Fruit fly (Drosophila melanogaster) whole organism, embryonic: ENCODE data around the gene CG31710.
A peak's percentile ranks its signal among the peaks of the same experiment; 100 is the strongest.

Source experiments
- CG10209 ChIP-seq: fragments of 200-800 bp; sonication (Bioruptor generic); optimal IDR thresholded peaks from 3 replicates; lab custom pipeline; 2017; ENCODE audit warnings: missing biosample characterization, mild to moderate bottlenecking, missing genetic modification characterization, missing genetic modification reagents
- CG10431 ChIP-seq: fragments of 200-800 bp; sonication (Bioruptor generic); optimal IDR thresholded peaks from 3 replicates; lab custom pipeline; 2018; ENCODE audit warnings: missing biosample characterization, mild to moderate bottlenecking, missing genetic modification characterization
- CG10543 ChIP-seq: fragments of 200-800 bp; sonication (Bioruptor generic); optimal IDR thresholded peaks from 3 replicates; lab custom pipeline; 2017; ENCODE audit warnings: missing biosample characterization, mild to moderate bottlenecking, missing genetic modification characterization, moderate library complexity
- CG11560 ChIP-seq: fragments of 200-800 bp; sonication (Bioruptor generic); IDR thresholded peaks from 3 replicates; pipeline ENCODE4 v1.3.6; 2022; ENCODE audit warnings: missing biosample characterization, missing genetic modification characterization
- CG13296 ChIP-seq: fragments of 200-800 bp; sonication (Bioruptor generic); optimal IDR thresholded peaks from 3 replicates; lab custom pipeline; 2018; ENCODE audit warnings: missing biosample characterization, mild to moderate bottlenecking, missing genetic modification characterization
- CG13624 ChIP-seq: fragments of 200-800 bp; sonication (Bioruptor generic); optimal IDR thresholded peaks from 2 replicates; lab custom pipeline; 2016; ENCODE audit warnings: missing biosample characterization, missing genetic modification characterization
- CG14965 ChIP-seq: fragments of 200-800 bp; sonication (Bioruptor generic); optimal IDR thresholded peaks from 2 replicates; lab custom pipeline; 2016; ENCODE audit warnings: missing biosample characterization, missing genetic modification characterization, borderline replicate concordance
- CG15269 ChIP-seq: fragments of 200-800 bp; sonication (Bioruptor generic); optimal IDR thresholded peaks from 2 replicates; lab custom pipeline; 2018; ENCODE audit warnings: missing biosample characterization, mild to moderate bottlenecking, missing genetic modification characterization, moderate library complexity
- CG15696 ChIP-seq: fragments of 200-800 bp; sonication (Bioruptor generic); optimal IDR thresholded peaks from 2 replicates; lab custom pipeline; 2019; ENCODE audit warnings: missing biosample characterization, mild to moderate bottlenecking, missing genetic modification characterization, moderate library complexity
- CG16779 ChIP-seq: fragments of 200-800 bp; sonication (Bioruptor generic); IDR thresholded peaks from 2 replicates; pipeline ENCODE4 v1.3.6; 2022; ENCODE audit warnings: missing biosample characterization, missing genetic modification characterization
- CG16813 ChIP-seq: fragments of 200-800 bp; sonication (Bioruptor generic); IDR thresholded peaks from 3 replicates; pipeline ENCODE4 v1.3.6; 2022; ENCODE audit warnings: missing biosample characterization, missing genetic modification characterization; ENCODE audit not compliant: partially characterized antibody
- CG17612 ChIP-seq: fragments of 200-800 bp; sonication (Bioruptor generic); IDR thresholded peaks from 2 replicates; pipeline ENCODE4 v1.3.6; 2022; ENCODE audit warnings: missing biosample characterization, missing genetic modification characterization
- CG18011 ChIP-seq: fragments of 200-800 bp; sonication (Bioruptor generic); optimal IDR thresholded peaks from 2 replicates; lab custom pipeline; 2017; ENCODE audit warnings: missing biosample characterization, missing genetic modification characterization, mild to moderate bottlenecking, moderate library complexity, missing genotype
- CG2889 ChIP-seq: fragments of 200-800 bp; sonication (Bioruptor generic); IDR thresholded peaks from 3 replicates; pipeline ENCODE4 v1.3.6; 2022; ENCODE audit warnings: missing biosample characterization, missing genetic modification characterization
- CG3995 ChIP-seq: fragments of 200-800 bp; sonication (Bioruptor generic); optimal IDR thresholded peaks from 3 replicates; lab custom pipeline; 2016; ENCODE audit warnings: missing biosample characterization, missing genetic modification characterization
- CG4854 ChIP-seq: fragments of 200-800 bp; sonication (Bioruptor generic); optimal IDR thresholded peaks from 2 replicates; lab custom pipeline; 2016; ENCODE audit warnings: missing biosample characterization, missing genetic modification characterization, inconsistent platforms
- CG8478 ChIP-seq: fragments of >200 bp; optimal IDR thresholded peaks from 2 replicates; lab custom pipeline; 2018
- Dbx ChIP-seq: fragments of 200-800 bp; sonication (Bioruptor generic); IDR thresholded peaks from 3 replicates; pipeline ENCODE4 v1.3.6; 2022; ENCODE audit warnings: missing biosample characterization, missing genetic modification characterization
- E2f1 ChIP-seq: fragments of 200-800 bp; sonication (Bioruptor generic); IDR thresholded peaks from 2 replicates; pipeline ENCODE4 v1.3.6; 2022; ENCODE audit warnings: missing biosample characterization, missing genetic modification characterization
- Fer3 ChIP-seq: fragments of 200-800 bp; sonication (Bioruptor generic); optimal IDR thresholded peaks from 2 replicates; lab custom pipeline; 2018; ENCODE audit warnings: missing biosample characterization, mild to moderate bottlenecking, missing genetic modification characterization, moderate library complexity
- GATAe ChIP-seq: fragments of 200-800 bp; sonication (Bioruptor generic); conservative IDR thresholded peaks from 2 replicates; pipeline ENCODE4 v1.3.6; 2022; ENCODE audit warnings: missing biosample characterization, missing genetic modification characterization
- Mrtf ChIP-seq: fragments of 200-800 bp; sonication (Bioruptor generic); IDR thresholded peaks from 3 replicates; pipeline ENCODE4 v1.3.6; 2022; ENCODE audit warnings: missing biosample characterization, missing genetic modification characterization
- Myb ChIP-seq: fragments of 200-800 bp; sonication (Bioruptor generic); optimal IDR thresholded peaks from 2 replicates; lab custom pipeline; 2016; ENCODE audit warnings: missing biosample characterization, missing genetic modification characterization
- NK7.1 ChIP-seq: fragments of 200-800 bp; sonication (Bioruptor generic); optimal IDR thresholded peaks from 3 replicates; lab custom pipeline; 2016; ENCODE audit warnings: missing biosample characterization, missing genetic modification characterization
- Nf-YB ChIP-seq: fragments of 200-800 bp; sonication (Bioruptor generic); optimal IDR thresholded peaks from 3 replicates; lab custom pipeline; 2019; ENCODE audit warnings: missing biosample characterization, mild to moderate bottlenecking, missing genetic modification characterization, moderate library complexity
- Optix ChIP-seq: fragments of 200-800 bp; sonication (Bioruptor generic); IDR thresholded peaks from 3 replicates; pipeline ENCODE4 v1.3.6; 2022; ENCODE audit warnings: missing biosample characterization, missing genetic modification characterization
- Rfx ChIP-seq: fragments of 200-800 bp; sonication (Bioruptor generic); IDR thresholded peaks from 2 replicates; pipeline ENCODE4 v1.3.6; 2022; ENCODE audit warnings: missing biosample characterization, missing genetic modification characterization
- Spps ChIP-seq: fragments of 200-800 bp; sonication (Bioruptor generic); optimal IDR thresholded peaks from 2 replicates; lab custom pipeline; 2018; ENCODE audit warnings: missing biosample characterization, mild to moderate bottlenecking, missing genetic modification characterization
- Sry-δ ChIP-seq: fragments of 200-800 bp; sonication (Bioruptor generic); optimal IDR thresholded peaks from 2 replicates; lab custom pipeline; 2016; ENCODE audit warnings: missing biosample characterization, missing genetic modification characterization
- al ChIP-seq: fragments of 200-800 bp; sonication (Bioruptor generic); IDR thresholded peaks from 2 replicates; pipeline ENCODE4 v1.3.6; 2022; ENCODE audit warnings: missing biosample characterization, missing genetic modification characterization
- chinmo ChIP-seq: fragments of 200-800 bp; sonication (Bioruptor generic); IDR thresholded peaks from 4 replicates; pipeline ENCODE4 v1.3.6; 2022; ENCODE audit warnings: missing biosample characterization, missing genetic modification characterization; ENCODE audit not compliant: partially characterized antibody
- ci ChIP-seq: fragments of 200-800 bp; sonication (Bioruptor generic); IDR thresholded peaks from 3 replicates; pipeline ENCODE4 v1.3.6; 2022; ENCODE audit warnings: missing biosample characterization, missing genetic modification characterization
- dati ChIP-seq: fragments of 200-800 bp; sonication (Bioruptor generic); IDR thresholded peaks from 2 replicates; pipeline ENCODE4 v1.3.6; 2022; ENCODE audit warnings: missing biosample characterization, missing genetic modification characterization
- dmrt11E ChIP-seq: fragments of 200-800 bp; sonication (Bioruptor generic); optimal IDR thresholded peaks from 3 replicates; lab custom pipeline; 2018; ENCODE audit warnings: missing biosample characterization, mild to moderate bottlenecking, missing genetic modification characterization, moderate library complexity
- dysf ChIP-seq: fragments of 200-800 bp; sonication (Bioruptor generic); IDR thresholded peaks from 3 replicates; pipeline ENCODE4 v1.3.6; 2022; ENCODE audit warnings: missing biosample characterization, missing genetic modification characterization
- exex ChIP-seq: fragments of 200-800 bp; sonication (Bioruptor generic); optimal IDR thresholded peaks from 4 replicates; lab custom pipeline; 2018; ENCODE audit warnings: missing biosample characterization, mild to moderate bottlenecking, missing genetic modification characterization, moderate library complexity
- fd102C ChIP-seq: fragments of 200-800 bp; sonication (Bioruptor generic); optimal IDR thresholded peaks from 2 replicates; lab custom pipeline; 2018; ENCODE audit warnings: missing biosample characterization, mild to moderate bottlenecking, missing genetic modification characterization, moderate library complexity
- ham ChIP-seq: fragments of 200-800 bp; sonication (Bioruptor generic); IDR thresholded peaks from 2 replicates; pipeline ENCODE4 v1.3.6; 2022; ENCODE audit warnings: missing biosample characterization, missing genetic modification characterization
- hbn ChIP-seq: fragments of 200-800 bp; sonication (Bioruptor generic); IDR thresholded peaks from 2 replicates; pipeline ENCODE4 v1.3.6; 2022; ENCODE audit warnings: missing biosample characterization, missing genetic modification characterization; ENCODE audit not compliant: partially characterized antibody
- lab ChIP-seq: fragments of 200-800 bp; sonication (Bioruptor generic); optimal IDR thresholded peaks from 3 replicates; lab custom pipeline; 2017; ENCODE audit warnings: missing biosample characterization, missing genetic modification characterization, mild to moderate bottlenecking, moderate library complexity, missing genetic modification reagents
- lmd ChIP-seq: fragments of 200-800 bp; sonication (Bioruptor generic); IDR thresholded peaks from 2 replicates; pipeline ENCODE4 v1.3.6; 2022; ENCODE audit warnings: missing biosample characterization, missing genetic modification characterization
- p53 ChIP-seq: fragments of 200-800 bp; sonication (Bioruptor generic); optimal IDR thresholded peaks from 2 replicates; lab custom pipeline; 2016; ENCODE audit warnings: missing biosample characterization, missing genetic modification characterization
- ro ChIP-seq: fragments of 200-800 bp; sonication (Bioruptor generic); IDR thresholded peaks from 2 replicates; pipeline ENCODE4 v1.3.6; 2022; ENCODE audit warnings: missing biosample characterization, missing genetic modification characterization
- salm ChIP-seq: fragments of 200-800 bp; sonication (Bioruptor generic); optimal IDR thresholded peaks from 2 replicates; lab custom pipeline; 2018; ENCODE audit warnings: missing biosample characterization, mild to moderate bottlenecking, missing genetic modification characterization
- seq ChIP-seq: fragments of 200-800 bp; sonication (Bioruptor generic); IDR thresholded peaks from 2 replicates; pipeline ENCODE4 v1.3.6; 2022; ENCODE audit warnings: missing biosample characterization, missing genetic modification characterization
- sima ChIP-seq: fragments of 200-800 bp; sonication (Bioruptor generic); optimal IDR thresholded peaks from 2 replicates; lab custom pipeline; 2016; ENCODE audit warnings: missing biosample characterization, missing genetic modification characterization
- tap ChIP-seq: fragments of 200-800 bp; optimal IDR thresholded peaks from 3 replicates; lab custom pipeline; 2019; ENCODE audit warnings: missing biosample characterization, mild to moderate bottlenecking, missing genetic modification characterization, moderate library complexity
- tio ChIP-seq: fragments of 200-800 bp; sonication (Bioruptor generic); optimal IDR thresholded peaks from 2 replicates; lab custom pipeline; 2017; ENCODE audit warnings: missing biosample characterization, missing genetic modification characterization, inconsistent platforms
- unpg ChIP-seq: fragments of 200-800 bp; sonication (Bioruptor generic); optimal IDR thresholded peaks from 3 replicates; lab custom pipeline; 2018; ENCODE audit warnings: missing biosample characterization, mild to moderate bottlenecking, missing genetic modification characterization, moderate library complexity
- z ChIP-seq: fragments of 200-800 bp; sonication (Bioruptor generic); IDR thresholded peaks from 3 replicates; pipeline ENCODE4 v1.3.6; 2022; ENCODE audit warnings: missing biosample characterization, missing genetic modification characterization

CG31710 gene

DNA sequence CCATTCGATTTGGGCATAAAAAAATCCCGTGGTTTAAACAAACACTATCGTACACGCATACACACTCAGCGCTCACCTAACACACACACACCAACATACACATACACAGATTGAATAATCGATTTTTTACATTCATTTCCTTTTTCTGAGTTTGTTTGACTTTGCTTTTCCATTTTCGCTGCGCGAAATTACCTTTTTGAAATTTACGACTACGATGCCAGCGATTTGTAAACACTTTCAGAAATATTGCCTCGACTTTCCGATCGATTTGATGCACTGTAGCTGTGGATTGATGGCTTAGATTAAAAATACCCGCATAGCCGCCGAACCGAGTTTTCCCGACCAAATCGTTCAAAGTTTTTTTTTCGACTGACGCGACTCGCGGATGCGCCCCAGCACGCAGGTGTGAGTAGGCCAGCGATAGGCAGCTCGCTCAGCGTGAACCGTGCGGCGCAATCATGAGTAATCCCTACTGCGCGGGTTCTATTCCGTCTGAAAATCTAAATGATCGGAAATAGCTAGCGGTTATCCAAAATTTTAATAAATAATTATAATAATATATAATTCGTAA lies 6.7 kb downstream of the CG31710 start, which contains the start of gene Pka-C1 (continued):
- TF ChIP-seq lab (GFP tag; lab: Kevin White, UChicago) (peak; percentile 66), CG18011 (GFP tag; lab: Kevin White, UChicago) (no peak), ham (no peak), exex (tag; lab: Kevin White, UChicago) (peak; percentile 24), Sry-δ (peak; percentile 51), CG13296 (GFP tag; lab: Kevin White, UChicago) (peak; percentile 70), Myb (GFP tag; lab: Kevin White, UChicago) (no peak), CG15269 (tag; lab: Kevin White, UChicago) (peak; percentile 10), CG16813 (GFP tag; lab: Robert Waterston, UW) (peak; percentile 20; the same call in 1 of the 3 replicates), tap (no peak), CG17612 (no peak), Fer3 (tag; lab: Kevin White, UChicago) (no peak), CG4854 (no peak), CG11560 (tag; lab: Robert Waterston, UW) (peak; percentile 69; the same call in 2 of the 3 replicates), CG2889 (GFP tag; lab: Robert Waterston, UW) (no peak), sima (GFP tag; lab: Kevin White, UChicago) (no peak), CG13624 (no peak), Rfx (GFP tag; lab: Robert Waterston, UW) (peak; percentile 72), CG15696 (tag; lab: Kevin White, UChicago) (no peak), CG10543 (GFP tag; lab: Kevin White, UChicago) (peak; percentile 54), Spps (tag; lab: Kevin White, UChicago) (no peak), hbn (GFP tag; lab: Robert Waterston, UW) (no peak), seq (peak; percentile 58; the same call in 1 of the 2 replicates), CG8478 (lab: Kevin White, UChicago) (peak; percentile 93), ro (GFP tag; lab: Robert Waterston, UW) (no peak), Dbx (peak; percentile 62; the same call in 2 of the 3 replicates), CG14965 (GFP tag; lab: Kevin White, UChicago) (no peak), dysf (GFP tag; lab: Robert Waterston, UW) (0 out of 3 replicates have a peak, but pooled peaks have one; percentile 49), CG16779 (no peak), NK7.1 (GFP tag; lab: Kevin White, UChicago) (no peak), Mrtf (GFP tag; lab: Robert Waterston, UW) (peak; percentile 17; the same call in 1 of the 3 replicates), CG10431 (no peak), CG10209 (GFP tag; lab: Kevin White, UChicago) (no peak), chinmo (GFP tag; lab: Robert Waterston, UW) (peak; percentile 73; the same call in 2 of the 4 replicates), Optix (GFP tag; lab: Robert Waterston, UW) (peak; percentile 18; the same call in 1 of the 3 replicates), E2f1 (GFP tag; lab: Robert Waterston, UW) (no peak), CG3995 (no peak), p53 (no peak), z (GFP tag; lab: Robert Waterston, UW) (no peak), lmd (GFP tag; lab: Robert Waterston, UW) (peak; percentile 53), dati (GFP tag; lab: Robert Waterston, UW) (no peak), Nf-YB (GFP tag; lab: Kevin White, UChicago) (no peak), ci (GFP tag; lab: Robert Waterston, UW) (peak; percentile 82), tio (GFP tag; lab: Kevin White, UChicago) (no peak), dmrt11E (tag; lab: Kevin White, UChicago) (peak; percentile 24), salm (tag; lab: Kevin White, UChicago) (no peak), fd102C (GFP tag; lab: Kevin White, UChicago) (no peak), al (GFP tag; lab: Robert Waterston, UW) (no peak), GATAe (GFP tag; lab: Robert Waterston, UW) (peak; percentile 15; the same call in 1 of the 2 replicates), unpg (GFP tag; lab: Kevin White, UChicago) (no peak)
